Worm (Caenorhabditis elegans) whole organism, L4/young adult: ENCODE results near the gene Y51H4A.13.
"Not testable (repeated sequence)": the region's sequence is repeated elsewhere in the genome, so short reads cannot be mapped to it uniquely, and the experiment has no call there.

Source experiments
- W03F9.2 ChIP-seq: fragments of 150-350 bp; optimal IDR thresholded peaks from 2 replicates; lab custom pipeline; 2014; ENCODE audit warnings: missing biosample characterization, missing genetic modification characterization
- dao-5 ChIP-seq: sonication (generic microtip); optimal IDR thresholded peaks from 2 replicates; lab custom pipeline; 2016; ENCODE audit warnings: missing genotype, missing genetic modification characterization, moderate library complexity, missing compliant biosample characterization
- him-1 ChIP-seq: sonication (generic microtip); optimal IDR thresholded peaks from 2 replicates; lab custom pipeline; 2016; ENCODE audit warnings: missing genotype, missing genetic modification reagents, missing genetic modification characterization, missing compliant biosample characterization

Y51H4A.13 gene

ce11 chrIV:16646192-16646544 lies at the start of gene Y51H4A.13:
Y51H4A.13 (minus strand) TSS chrIV:16646373.
- TF ChIP-seq W03F9.2, him-1, dao-5 (tag; lab: Kevin White, UChicago): not testable (repeated sequence)

DNA sequence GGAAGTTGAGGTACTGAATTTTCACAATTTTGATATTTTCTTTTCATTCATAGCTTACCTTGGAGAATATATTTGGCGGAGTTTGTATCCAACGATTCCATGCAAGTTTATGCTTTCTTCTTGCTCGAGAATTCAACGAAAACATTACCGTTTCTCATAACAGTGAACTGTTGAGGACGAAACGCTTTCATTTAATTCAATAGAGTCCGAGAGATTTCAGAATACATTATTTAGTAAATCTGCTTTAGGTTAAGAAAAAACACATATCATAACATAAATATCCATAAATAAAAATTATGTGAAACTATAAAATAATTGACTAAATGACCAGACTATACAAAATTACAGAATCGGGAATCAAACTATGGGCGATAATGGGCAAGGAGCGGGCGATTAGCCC lies 48.4 kb upstream of the Y51H4A.13 start, which contains the start of gene Y51H4A.941:
Y51H4A.941 (minus strand) TSS at position 101 of the 400 bp plus-strand sequence.
- TF ChIP-seq him-1 (tag; lab: Kevin White, UChicago): no peak
- TF ChIP-seq W03F9.2 (tag; lab: Kevin White, UChicago): no peak
- no peak for TF ChIP-seq dao-5 (tag; lab: Kevin White, UChicago)

ce11 chrIV:16684224-16684623 lies 38.1 kb upstream of the Y51H4A.13 start:
- TF ChIP-seq him-1 (tag; lab: Kevin White, UChicago): no peak
- TF ChIP-seq W03F9.2 (tag; lab: Kevin White, UChicago): peak; percentile 11

- TF ChIP-seq dao-5, him-1, W03F9.2 (tag; lab: Kevin White, UChicago): not testable (repeated sequence)
Observed at ce11 chrIV:16664020-16664419, 17.8 kb upstream of the Y51H4A.13 start, which contains the start of gene sta-1. sta-1 (plus strand) TSS chrIV:16664320.

DNA sequence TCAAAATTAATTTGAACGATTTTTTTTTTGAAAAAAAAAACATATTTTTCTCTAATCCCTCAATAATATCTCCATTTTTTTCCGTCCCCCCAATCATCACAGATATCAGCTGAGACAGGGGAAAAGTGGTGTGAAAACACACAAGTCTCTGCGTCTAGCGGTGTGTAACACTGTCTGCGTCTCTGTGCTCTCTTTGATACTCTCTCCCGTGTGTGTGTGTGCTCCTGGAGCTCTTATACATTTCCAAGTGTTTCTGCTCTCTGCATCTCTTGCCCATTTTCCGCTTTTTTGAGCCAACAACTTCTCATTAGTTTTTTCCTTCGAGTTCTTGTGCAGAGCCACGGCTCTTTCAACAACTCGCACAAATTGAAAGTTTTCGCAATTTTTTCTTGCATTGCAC lies 17.4 kb upstream of the Y51H4A.13 start:
- no peak for TF ChIP-seq dao-5 (tag; lab: Kevin White, UChicago)
- peak; percentile 3 for TF ChIP-seq W03F9.2 (tag; lab: Kevin White, UChicago)
- TF ChIP-seq him-1 (tag; lab: Kevin White, UChicago): peak; percentile 58

- no peak for TF ChIP-seq dao-5 (tag; lab: Kevin White, UChicago)
- no peak for TF ChIP-seq W03F9.2 (tag; lab: Kevin White, UChicago)
- TF ChIP-seq him-1 (tag; lab: Kevin White, UChicago): no peak
Observed at ce11 chrIV:16659475-16659874, 13.3 kb upstream of the Y51H4A.13 start.

- TF ChIP-seq W03F9.2 (tag; lab: Kevin White, UChicago) (no peak), him-1 (tag; lab: Kevin White, UChicago) (no peak), dao-5 (tag; lab: Kevin White, UChicago) (no peak)
Observed at ce11 chrIV:16658731-16659130, 12.6 kb upstream of the Y51H4A.13 start.

ce11 chrIV:16657488-16657982 lies 11.4 kb upstream of the Y51H4A.13 start:
- TF ChIP-seq W03F9.2 (tag; lab: Kevin White, UChicago) (no peak), him-1 (tag; lab: Kevin White, UChicago) (no peak), dao-5 (tag; lab: Kevin White, UChicago) (no peak)

DNA sequence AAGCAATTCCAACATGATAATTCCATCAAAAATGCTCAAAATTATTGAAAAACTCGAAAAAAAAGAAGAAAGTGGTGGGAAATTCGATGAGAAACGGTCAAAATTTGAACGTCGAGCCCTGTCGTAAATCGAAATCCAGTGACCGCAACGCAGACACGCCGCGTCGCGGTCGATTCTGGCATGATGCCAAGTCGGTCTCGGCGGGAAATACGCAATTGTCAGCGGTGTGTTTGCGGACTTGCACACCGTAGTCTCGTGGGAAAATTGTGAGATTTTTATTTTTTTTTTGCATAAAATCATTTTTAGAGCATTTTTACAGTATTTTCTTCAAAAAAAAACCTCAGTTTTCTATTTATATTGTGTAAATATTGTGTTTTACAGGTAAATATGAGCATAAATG lies 10.1 kb upstream of the Y51H4A.13 start, which contains the start of gene tsr-2:
tsr-2 (plus strand) TSS at position 382 of the 400 bp plus-strand sequence.
- no peak for TF ChIP-seq dao-5 (tag; lab: Kevin White, UChicago)
- TF ChIP-seq W03F9.2 (tag; lab: Kevin White, UChicago): peak; percentile 92
- TF ChIP-seq him-1 (tag; lab: Kevin White, UChicago): peak; percentile 46

DNA sequence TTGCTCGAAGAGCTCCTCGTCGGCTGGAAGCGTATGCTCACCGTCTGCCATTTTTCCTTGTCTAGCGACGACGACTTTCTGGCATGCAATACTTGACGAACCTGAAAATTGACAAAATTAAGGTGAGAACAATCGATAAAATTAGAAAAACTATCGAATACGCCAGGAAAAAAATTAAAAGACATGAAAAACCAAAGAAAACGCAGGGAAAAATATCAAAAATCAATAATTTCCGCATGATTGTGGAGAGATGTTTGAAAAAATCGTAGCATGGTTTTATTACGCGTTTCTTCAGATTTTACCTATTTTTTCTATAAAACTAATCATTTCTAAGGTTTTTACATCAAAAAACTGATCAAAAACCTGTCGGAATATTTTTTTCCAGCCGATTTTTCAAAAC lies 9.6 kb upstream of the Y51H4A.13 start, which contains the start of gene set-26:
set-26 (minus strand) TSS at position 101 of the 400 bp plus-strand sequence.
- not testable (repeated sequence) for TF ChIP-seq dao-5, W03F9.2, him-1 (tag; lab: Kevin White, UChicago)

DNA sequence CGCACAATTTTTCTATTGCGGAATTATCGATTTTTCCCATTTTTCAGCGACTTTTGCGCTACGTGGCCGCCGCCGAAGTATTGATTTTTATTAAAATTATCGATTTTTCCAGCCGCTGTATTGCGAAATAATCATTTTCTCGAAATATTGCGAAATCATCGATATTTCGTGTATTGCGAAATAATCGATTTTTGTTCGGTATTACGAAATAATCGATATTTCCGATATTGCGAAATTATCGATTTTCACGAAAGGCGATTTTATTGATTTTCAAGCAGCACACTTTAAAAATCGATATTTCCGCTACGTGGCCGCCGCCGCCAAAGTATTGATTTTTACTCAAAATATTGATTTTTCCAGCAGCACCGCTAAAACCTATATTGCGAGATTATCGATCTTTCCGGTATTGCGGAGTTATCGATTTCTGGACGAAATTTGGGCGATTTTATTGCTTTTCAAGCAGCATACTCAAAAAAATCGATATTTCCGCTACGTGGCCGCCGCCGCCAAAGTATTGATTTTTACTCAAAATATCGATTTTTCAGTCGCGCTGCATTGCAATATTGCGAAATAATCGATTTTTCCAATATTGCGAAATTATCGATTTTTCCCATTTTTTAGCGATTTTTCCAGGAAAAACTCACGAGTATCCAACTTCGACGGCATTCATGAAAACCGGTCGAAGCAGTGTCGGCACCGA lies 531 bp downstream of the Y51H4A.13 start:
- TF ChIP-seq him-1 (tag; lab: Kevin White, UChicago): no peak
- TF ChIP-seq W03F9.2 (tag; lab: Kevin White, UChicago): no peak
- TF ChIP-seq dao-5 (tag; lab: Kevin White, UChicago): no peak

ce11 chrIV:16643782-16644181 lies 2.4 kb downstream of the Y51H4A.13 start:
- TF ChIP-seq him-1 (tag; lab: Kevin White, UChicago): no peak
- no peak for TF ChIP-seq W03F9.2 (tag; lab: Kevin White, UChicago)

DNA sequence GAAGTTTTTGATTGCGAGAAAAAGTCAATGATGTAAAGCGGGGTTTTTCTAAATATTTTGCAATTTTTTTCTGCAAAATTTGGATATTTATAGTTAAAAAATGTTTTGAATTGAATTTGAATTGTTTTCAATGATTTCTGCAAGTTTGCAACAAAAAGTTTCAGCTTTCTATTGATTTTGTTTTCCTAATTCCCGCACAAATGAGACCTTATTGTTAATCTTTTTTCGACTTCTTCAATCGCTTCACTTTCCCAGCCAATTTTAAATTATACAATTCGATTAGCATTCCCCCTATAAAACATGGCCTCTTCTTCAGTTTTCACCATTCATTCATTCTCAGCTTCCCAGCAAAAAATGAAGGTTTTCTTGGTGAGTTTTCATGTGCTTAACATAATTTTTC lies 15.6 kb downstream of the Y51H4A.13 start, which contains the start of gene fipr-27:
fipr-27 (plus strand) TSS at position 301 of the 400 bp plus-strand sequence.
- TF ChIP-seq him-1 (tag; lab: Kevin White, UChicago) (no peak), W03F9.2 (tag; lab: Kevin White, UChicago) (no peak), dao-5 (tag; lab: Kevin White, UChicago) (no peak)
